Fruit fly (Drosophila melanogaster) whole organism, embryonic: ENCODE measurements around the gene Rpt6R.

Experiments
- Atf3 ChIP-seq: fragments of 200-800 bp; sonication (Bioruptor generic); optimal IDR thresholded peaks from 3 replicates; lab custom pipeline; 2016; ENCODE audit warnings: missing biosample characterization, missing genetic modification characterization
- Bgb ChIP-seq: fragments of 200-800 bp; sonication (Bioruptor generic); IDR thresholded peaks from 2 replicates; pipeline ENCODE4 v1.3.6; 2022; ENCODE audit warnings: missing biosample characterization, missing genetic modification characterization; ENCODE audit not compliant: partially characterized antibody
- CG10959 ChIP-seq: fragments of 200-800 bp; sonication (Bioruptor generic); IDR thresholded peaks from 2 replicates; pipeline ENCODE4 v1.3.6; 2022; ENCODE audit warnings: missing biosample characterization, missing genetic modification characterization
- CG11398 ChIP-seq: fragments of 200-800 bp; sonication (Bioruptor generic); optimal IDR thresholded peaks from 2 replicates; lab custom pipeline; 2016; ENCODE audit warnings: missing biosample characterization, missing genetic modification characterization
- CG11695 ChIP-seq: fragments of 200-800 bp; sonication (Bioruptor generic); IDR thresholded peaks from 3 replicates; pipeline ENCODE4 v1.3.6; 2022; ENCODE audit warnings: missing biosample characterization, missing genetic modification characterization
- CG12155 ChIP-seq: fragments of 200-800 bp; sonication (Bioruptor generic); optimal IDR thresholded peaks from 3 replicates; lab custom pipeline; 2016; ENCODE audit warnings: missing biosample characterization, missing genetic modification characterization
- CG12391 ChIP-seq: fragments of 200-800 bp; sonication (Bioruptor generic); optimal IDR thresholded peaks from 3 replicates; lab custom pipeline; 2018; ENCODE audit warnings: missing biosample characterization, mild to moderate bottlenecking, missing genetic modification characterization, moderate library complexity
- CG14441 ChIP-seq: fragments of 200-800 bp; sonication (Bioruptor generic); IDR thresholded peaks from 2 replicates; pipeline ENCODE4 v1.3.6; 2022; ENCODE audit warnings: missing biosample characterization, missing genetic modification characterization
- CG14860 ChIP-seq: fragments of 200-800 bp; sonication (Bioruptor generic); IDR thresholded peaks from 3 replicates; pipeline ENCODE4 v1.3.6; 2022; ENCODE audit warnings: missing biosample characterization, missing genetic modification characterization; ENCODE audit not compliant: partially characterized antibody
- CG14965 ChIP-seq: fragments of 200-800 bp; sonication (Bioruptor generic); optimal IDR thresholded peaks from 2 replicates; lab custom pipeline; 2016; ENCODE audit warnings: missing biosample characterization, missing genetic modification characterization, borderline replicate concordance
- CG15011 ChIP-seq: fragments of 200-800 bp; sonication (Bioruptor generic); optimal IDR thresholded peaks from 3 replicates; lab custom pipeline; 2018; ENCODE audit warnings: missing biosample characterization, mild to moderate bottlenecking, missing genetic modification characterization
- CG17328 ChIP-seq: fragments of 200-800 bp; sonication (Bioruptor generic); IDR thresholded peaks from 2 replicates; pipeline ENCODE4 v1.3.6; 2022; ENCODE audit warnings: missing biosample characterization, missing genetic modification characterization
- CG18619 ChIP-seq: fragments of 200-800 bp; sonication (Bioruptor generic); optimal IDR thresholded peaks from 3 replicates; lab custom pipeline; 2017; ENCODE audit warnings: missing biosample characterization, mild to moderate bottlenecking, missing genetic modification characterization
- CG2712 ChIP-seq: fragments of 200-800 bp; optimal IDR thresholded peaks from 3 replicates; lab custom pipeline; 2019; ENCODE audit warnings: missing biosample characterization, mild to moderate bottlenecking, missing genetic modification characterization, moderate library complexity
- CG2889 ChIP-seq: fragments of 200-800 bp; sonication (Bioruptor generic); IDR thresholded peaks from 3 replicates; pipeline ENCODE4 v1.3.6; 2022; ENCODE audit warnings: missing biosample characterization, missing genetic modification characterization
- CG30403 ChIP-seq: fragments of 200-800 bp; sonication (Bioruptor generic); optimal IDR thresholded peaks from 3 replicates; lab custom pipeline; 2016; ENCODE audit warnings: missing biosample characterization, missing genetic modification characterization
- CG3065 ChIP-seq: fragments of 200-800 bp; sonication (Bioruptor generic); optimal IDR thresholded peaks from 2 replicates; lab custom pipeline; 2016; ENCODE audit warnings: missing biosample characterization, missing genetic modification characterization
- CG31224 ChIP-seq: fragments of 200-800 bp; sonication (Bioruptor generic); IDR thresholded peaks from 2 replicates; pipeline ENCODE4 v1.3.6; 2022; ENCODE audit warnings: missing biosample characterization, missing genetic modification characterization
- CG31441 ChIP-seq: fragments of 200-800 bp; sonication (Bioruptor generic); IDR thresholded peaks from 2 replicates; pipeline ENCODE4 v1.3.6; 2022; ENCODE audit warnings: missing biosample characterization, missing genetic modification characterization
- CG3163 ChIP-seq: fragments of 200-800 bp; sonication (Bioruptor generic); optimal IDR thresholded peaks from 3 replicates; lab custom pipeline; 2016; ENCODE audit warnings: missing biosample characterization, missing genetic modification characterization
- CG4730 ChIP-seq: fragments of 200-800 bp; sonication (Bioruptor generic); IDR thresholded peaks from 2 replicates; pipeline ENCODE4 v1.3.6; 2022; ENCODE audit warnings: missing biosample characterization, missing genetic modification characterization
- CG6854 ChIP-seq: fragments of 200-800 bp; sonication (Bioruptor generic); optimal IDR thresholded peaks from 3 replicates; lab custom pipeline; 2017; ENCODE audit warnings: missing biosample characterization, mild to moderate bottlenecking, missing genetic modification characterization
- CG7357 ChIP-seq: fragments of 200-800 bp; sonication (Bioruptor generic); IDR thresholded peaks from 3 replicates; pipeline ENCODE4 v1.3.6; 2022; ENCODE audit warnings: missing biosample characterization, missing genetic modification characterization
- CG7556 ChIP-seq: fragments of 200-800 bp; sonication (Bioruptor generic); optimal IDR thresholded peaks from 2 replicates; lab custom pipeline; 2017; ENCODE audit warnings: missing biosample characterization, mild to moderate bottlenecking, missing genetic modification characterization
- CG8478 ChIP-seq: fragments of >200 bp; optimal IDR thresholded peaks from 2 replicates; lab custom pipeline; 2018
- CG9932 ChIP-seq: fragments of 200-800 bp; sonication (Bioruptor generic); IDR thresholded peaks from 2 replicates; pipeline ENCODE4 v1.3.6; 2022; ENCODE audit warnings: missing biosample characterization, missing genetic modification characterization
- CrebB ChIP-seq: fragments of 200-800 bp; sonication (Bioruptor generic); optimal IDR thresholded peaks from 3 replicates; lab custom pipeline; 2018; ENCODE audit warnings: missing biosample characterization, mild to moderate bottlenecking, missing genetic modification characterization
- Hand ChIP-seq: fragments of 200-800 bp; sonication (Bioruptor generic); optimal IDR thresholded peaks from 2 replicates; lab custom pipeline; 2017; ENCODE audit warnings: mild to moderate bottlenecking, missing biosample characterization, missing genetic modification reagents, missing genetic modification characterization
- Hr3 ChIP-seq: fragments of 200-800 bp; sonication (Bioruptor generic); optimal IDR thresholded peaks from 3 replicates; lab custom pipeline; 2016; ENCODE audit warnings: missing biosample characterization, missing genetic modification characterization
- Mrtf ChIP-seq: fragments of 200-800 bp; sonication (Bioruptor generic); IDR thresholded peaks from 3 replicates; pipeline ENCODE4 v1.3.6; 2022; ENCODE audit warnings: missing biosample characterization, missing genetic modification characterization
- NfI ChIP-seq: fragments of 200-800 bp; sonication (Bioruptor generic); optimal IDR thresholded peaks from 3 replicates; lab custom pipeline; 2018; ENCODE audit warnings: missing biosample characterization, mild to moderate bottlenecking, missing genetic modification characterization, moderate library complexity
- Rfx ChIP-seq: fragments of 200-800 bp; sonication (Bioruptor generic); IDR thresholded peaks from 2 replicates; pipeline ENCODE4 v1.3.6; 2022; ENCODE audit warnings: missing biosample characterization, missing genetic modification characterization
- Sox102F ChIP-seq: fragments of 200-800 bp; sonication (Bioruptor generic); optimal IDR thresholded peaks from 2 replicates; lab custom pipeline; 2018; ENCODE audit warnings: missing biosample characterization, mild to moderate bottlenecking, missing genetic modification characterization, moderate library complexity
- Ssrp ChIP-seq: fragments of 200-800 bp; sonication (Bioruptor generic); optimal IDR thresholded peaks from 2 replicates; lab custom pipeline; 2018; ENCODE audit warnings: missing biosample characterization, mild to moderate bottlenecking, missing genetic modification characterization, moderate library complexity
- Tbp ChIP-seq: fragments of >200 bp; optimal IDR thresholded peaks from 2 replicates; lab custom pipeline; 2018; ENCODE audit warnings: missing biosample characterization, missing genetic modification characterization
- br ChIP-seq: fragments of >200 bp; optimal IDR thresholded peaks from 2 replicates; lab custom pipeline; 2017
- bsh ChIP-seq, 2 experiments: fragments of 200-800 bp; sonication (Bioruptor generic); optimal IDR thresholded peaks; 2 replicates each; lab custom pipeline; 2017 to 2018; ENCODE audit warnings: mild to moderate bottlenecking in 2 of 2, missing biosample characterization in 2 of 2, missing genetic modification characterization in 2 of 2, moderate library complexity in 1 of 2
- dm ChIP-seq: fragments of 200-800 bp; sonication (Bioruptor generic); optimal IDR thresholded peaks from 3 replicates; lab custom pipeline; 2016; ENCODE audit warnings: missing biosample characterization, missing genetic modification characterization
- esg ChIP-seq: fragments of 200-800 bp; sonication (Bioruptor generic); conservative IDR thresholded peaks from 2 replicates; pipeline ENCODE4 v1.3.6; 2022; ENCODE audit warnings: missing biosample characterization, missing genetic modification characterization
- exex ChIP-seq: fragments of 200-800 bp; sonication (Bioruptor generic); optimal IDR thresholded peaks from 4 replicates; lab custom pipeline; 2018; ENCODE audit warnings: missing biosample characterization, mild to moderate bottlenecking, missing genetic modification characterization, moderate library complexity
- gem ChIP-seq: fragments of 200-800 bp; sonication (Bioruptor generic); optimal IDR thresholded peaks from 2 replicates; lab custom pipeline; 2019; ENCODE audit warnings: missing biosample characterization, mild to moderate bottlenecking, missing genetic modification characterization, moderate library complexity
- gro ChIP-seq: fragments of 200-800 bp; sonication (Bioruptor generic); optimal IDR thresholded peaks from 2 replicates; lab custom pipeline; 2016; ENCODE audit warnings: missing biosample characterization, missing genetic modification characterization
- gsb ChIP-seq: fragments of 200-800 bp; sonication (Bioruptor generic); IDR thresholded peaks from 2 replicates; pipeline ENCODE4 v1.3.6; 2022; ENCODE audit warnings: missing biosample characterization, missing genetic modification characterization
- kah ChIP-seq: fragments of 200-800 bp; sonication (Bioruptor generic); optimal IDR thresholded peaks from 2 replicates; lab custom pipeline; 2018; ENCODE audit warnings: missing biosample characterization, mild to moderate bottlenecking, missing genetic modification characterization
- nau ChIP-seq: fragments of 200-800 bp; sonication (Bioruptor generic); optimal IDR thresholded peaks from 3 replicates; lab custom pipeline; 2017; ENCODE audit warnings: missing biosample characterization, mild to moderate bottlenecking, missing genetic modification characterization, missing genetic modification reagents
- oc ChIP-seq: fragments of 200-800 bp; sonication (Bioruptor generic); optimal IDR thresholded peaks from 2 replicates; lab custom pipeline; 2018; ENCODE audit warnings: missing biosample characterization, mild to moderate bottlenecking, missing genetic modification characterization, moderate library complexity
- pb ChIP-seq: fragments of 200-800 bp; sonication (Bioruptor generic); optimal IDR thresholded peaks from 3 replicates; lab custom pipeline; 2016; ENCODE audit warnings: missing biosample characterization, missing genetic modification characterization
- peb ChIP-seq: fragments of 200-800 bp; sonication (Bioruptor generic); IDR thresholded peaks from 2 replicates; pipeline ENCODE4 v1.3.6; 2022; ENCODE audit warnings: missing biosample characterization, missing genetic modification characterization
- pho ChIP-seq: fragments of 200-800 bp; sonication (Bioruptor generic); optimal IDR thresholded peaks from 2 replicates; lab custom pipeline; 2016; ENCODE audit warnings: missing biosample characterization, missing genetic modification characterization
- prd ChIP-seq, 3 experiments: fragments of >200 bp in 2 of 3; fragments of 200-800 bp in 1 of 3; sonication (Bioruptor generic) in 1 of 3; optimal IDR thresholded peaks in 2 of 3; IDR thresholded peaks in 1 of 3; 2 replicates in 2 of 3; 3 replicates in 1 of 3; pipeline versions ENCODE4 v1.3.6 to Lab custom; 2017 to 2022; ENCODE audit warnings: missing biosample characterization in 1 of 3, missing genetic modification characterization in 1 of 3
- slou ChIP-seq: fragments of 200-800 bp; sonication (Bioruptor generic); optimal IDR thresholded peaks from 3 replicates; lab custom pipeline; 2016; ENCODE audit warnings: missing biosample characterization, missing genetic modification characterization
- zf30C ChIP-seq: fragments of 200-800 bp; sonication (Bioruptor generic); optimal IDR thresholded peaks from 3 replicates; lab custom pipeline; 2018; ENCODE audit warnings: missing biosample characterization, mild to moderate bottlenecking, missing genetic modification characterization

Gene Rpt6R

DNA sequence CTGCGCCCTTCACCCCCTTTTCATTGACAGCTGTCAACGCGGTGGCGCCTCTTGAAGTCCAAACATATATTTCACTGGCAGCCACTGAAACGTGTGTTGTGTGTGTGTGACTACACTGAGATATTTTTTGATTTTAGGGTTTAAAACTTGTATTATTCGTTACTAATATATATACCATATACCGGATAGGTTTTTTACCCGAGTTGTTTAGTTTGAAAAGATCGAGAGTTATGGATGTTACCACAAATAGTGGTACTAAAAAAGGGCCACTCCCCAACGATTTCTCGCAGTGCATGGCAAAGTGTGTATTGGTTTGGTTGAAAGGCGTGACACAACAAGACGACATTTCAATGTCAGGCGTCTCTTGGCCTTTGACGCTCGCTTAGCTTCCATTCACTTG lies 47.1 kb downstream of the Rpt6R start (continued):
- TF ChIP-seq CG7556 (GFP tag; lab: Kevin White, UChicago) (no peak), CG2712 (tag; lab: Kevin White, UChicago) (no peak), CG31224 (peak; percentile 22; the same call in 1 of the 2 replicates), Ssrp (tag; lab: Kevin White, UChicago) (no peak), CG10959 (GFP tag; lab: Robert Waterston, UW) (no peak), kah (GFP tag; lab: Kevin White, UChicago) (no peak), bsh (GFP tag; optimal IDR thresholded peaks at IDR 0.05; lab: Kevin White, UChicago) (peak in 1 of 2 experiments; percentile 28), CG3065 (GFP tag; lab: Kevin White, UChicago) (no peak), Rfx (GFP tag; lab: Robert Waterston, UW) (peak; percentile 57; the same call in 1 of the 2 replicates), Hand (no peak), Mrtf (no peak), Atf3 (no peak), CG8478 (lab: Kevin White, UChicago) (no peak), pb (GFP tag; lab: Kevin White, UChicago) (no peak), CG14860 (no peak), exex (tag; lab: Kevin White, UChicago) (no peak), CG11695 (GFP tag; lab: Robert Waterston, UW) (no peak), CG15011 (no peak), prd (optimal IDR thresholded peaks at IDR 0.05; lab: Kevin White, UChicago) (no peak), prd (GFP tag; IDR thresholded peaks at IDR 0.05; lab: Robert Waterston, UW) (peak; percentile 40; the same call in 1 of the 3 replicates), slou (GFP tag; lab: Kevin White, UChicago) (no peak), gsb (GFP tag; lab: Robert Waterston, UW) (no peak), CG3163 (GFP tag; lab: Kevin White, UChicago) (no peak), CG18619 (GFP tag; lab: Kevin White, UChicago) (no peak), NfI (GFP tag; lab: Kevin White, UChicago) (no peak), oc (tag; lab: Kevin White, UChicago) (no peak), dm (GFP tag; lab: Kevin White, UChicago) (no peak), pho (no peak), zf30C (GFP tag; lab: Kevin White, UChicago) (no peak), CG17328 (GFP tag; lab: Robert Waterston, UW) (no peak), CG2889 (GFP tag; lab: Robert Waterston, UW) (no peak), esg (GFP tag; lab: Robert Waterston, UW) (no peak), CG4730 (GFP tag; lab: Robert Waterston, UW) (no peak), CrebB (tag; lab: Kevin White, UChicago) (no peak), gro (GFP tag; lab: Kevin White, UChicago) (no peak), Tbp (GFP tag; lab: Kevin White, UChicago) (no peak), CG6854 (GFP tag; lab: Kevin White, UChicago) (no peak), CG9932 (GFP tag; lab: Robert Waterston, UW) (peak; percentile 22; the same call in 1 of the 2 replicates), CG30403 (GFP tag; lab: Kevin White, UChicago) (peak; percentile 13), CG14441 (GFP tag; lab: Robert Waterston, UW) (peak; percentile 11; the same call in 1 of the 2 replicates), CG14965 (no peak), Hr3 (GFP tag; lab: Kevin White, UChicago) (peak; percentile 13), Sox102F (GFP tag; lab: Kevin White, UChicago) (peak; percentile 28), CG7357 (GFP tag; lab: Robert Waterston, UW) (no peak), Bgb (GFP tag; lab: Robert Waterston, UW) (no peak), CG11398 (GFP tag; lab: Kevin White, UChicago) (no peak), peb (GFP tag; lab: Robert Waterston, UW) (no peak), nau (GFP tag; lab: Kevin White, UChicago) (no peak), CG31441 (GFP tag; lab: Robert Waterston, UW) (no peak), br (no peak), CG12155 (GFP tag; lab: Kevin White, UChicago) (no peak), CG12391 (tag; lab: Kevin White, UChicago) (peak; percentile 19), gem (tag; lab: Kevin White, UChicago) (peak; percentile 57)
